Fruit fly (Drosophila melanogaster) whole organism, wandering third instar larva: ENCODE results near the gene Gbeta5.

Experiments used
- Abd-B ChIP-seq: fragments of >200 bp; optimal IDR thresholded peaks from 2 replicates; lab custom pipeline; 2017; ENCODE audit warnings: missing biosample characterization, missing genetic modification characterization
- CG32264 ChIP-seq: fragments of 200-800 bp; sonication (Bioruptor generic); optimal IDR thresholded peaks from 2 replicates; lab custom pipeline; 2016; ENCODE audit warnings: missing biosample characterization, missing genetic modification characterization
- CG9705 ChIP-seq: fragments of 200-800 bp; sonication (Bioruptor generic); optimal IDR thresholded peaks from 2 replicates; lab custom pipeline; 2018; ENCODE audit warnings: missing biosample characterization, mild to moderate bottlenecking, missing genetic modification characterization
- CrebA ChIP-seq: fragments of 200-800 bp; sonication (Bioruptor generic); optimal IDR thresholded peaks from 2 replicates; lab custom pipeline; 2016; ENCODE audit warnings: missing biosample characterization, mild to moderate bottlenecking, missing genetic modification characterization, borderline replicate concordance
- Dfd ChIP-seq: fragments of >200 bp; optimal IDR thresholded peaks from 2 replicates; lab custom pipeline; 2017; ENCODE audit warnings: missing biosample characterization, missing genetic modification characterization
- GATAd ChIP-seq: sonication (Bioruptor generic); optimal IDR thresholded peaks from 2 replicates; lab custom pipeline; 2016; ENCODE audit warnings: missing biosample characterization, missing genetic modification characterization
- Hnf4 ChIP-seq: fragments of 200-800 bp; sonication (Bioruptor generic); optimal IDR thresholded peaks from 2 replicates; lab custom pipeline; 2016; ENCODE audit warnings: missing biosample characterization, mild to moderate bottlenecking, missing genetic modification characterization
- Hr78 ChIP-seq: fragments of >200 bp; optimal IDR thresholded peaks from 2 replicates; lab custom pipeline; 2017; ENCODE audit warnings: missing biosample characterization, missing genetic modification characterization
- Jra ChIP-seq: sonication (Bioruptor generic); optimal IDR thresholded peaks from 2 replicates; lab custom pipeline; 2016; ENCODE audit warnings: missing biosample characterization, missing genetic modification characterization
- Mio ChIP-seq: sonication (Bioruptor generic); optimal IDR thresholded peaks from 2 replicates; lab custom pipeline; 2016; ENCODE audit warnings: missing biosample characterization, missing genetic modification characterization
- Myc ChIP-seq: fragments of >200 bp; optimal IDR thresholded peaks from 2 replicates; lab custom pipeline; 2017
- OdsH ChIP-seq: fragments of 200-800 bp; sonication (Bioruptor generic); optimal IDR thresholded peaks from 2 replicates; lab custom pipeline; 2016; ENCODE audit warnings: missing biosample characterization, mild to moderate bottlenecking, missing genetic modification characterization
- Rel ChIP-seq, 2 experiments: fragments of 200-800 bp; sonication (Bioruptor generic) in 1 of 2; optimal IDR thresholded peaks; 2 replicates in 1 of 2; 3 replicates in 1 of 2; lab custom pipeline; 2016 to 2019; ENCODE audit warnings: mild to moderate bottlenecking in 2 of 2, missing biosample characterization in 2 of 2, missing genetic modification characterization in 2 of 2, moderate library complexity in 1 of 2
- Vsx2 ChIP-seq: fragments of 200-300, 225-300 bp; sonication (Bioruptor generic); optimal IDR thresholded peaks from 2 replicates; lab custom pipeline; 2018; ENCODE audit warnings: missing biosample characterization, missing genetic modification characterization; ENCODE audit not compliant: partially characterized antibody
- br ChIP-seq: fragments of 200-800 bp; sonication (Bioruptor generic); optimal IDR thresholded peaks from 2 replicates; lab custom pipeline; 2016; ENCODE audit warnings: missing biosample characterization, missing genetic modification characterization
- brk ChIP-seq: fragments of 200-800 bp; sonication (Bioruptor generic); optimal IDR thresholded peaks from 2 replicates; lab custom pipeline; 2016; ENCODE audit warnings: missing biosample characterization, mild to moderate bottlenecking, missing genetic modification characterization
- dl ChIP-seq, 2 experiments: fragments of 175-275, 200-275 bp in 1 of 2; fragments of 200-275 bp in 1 of 2; sonication (Bioruptor generic); optimal IDR thresholded peaks; lab custom pipeline; 2018; ENCODE audit warnings: mild to moderate bottlenecking in 2 of 2, missing biosample characterization in 2 of 2, missing genetic modification characterization in 2 of 2, moderate library complexity in 2 of 2; ENCODE audit not compliant: partially characterized antibody in 2 of 2, insufficient read depth in 1 of 2
- dsf ChIP-seq: sonication (Bioruptor generic); optimal IDR thresholded peaks from 2 replicates; lab custom pipeline; 2016; ENCODE audit warnings: missing biosample characterization, missing genetic modification characterization, borderline replicate concordance
- ey ChIP-seq: fragments of 200-800 bp; sonication (Bioruptor generic); optimal IDR thresholded peaks from 2 replicates; lab custom pipeline; 2016; ENCODE audit warnings: missing biosample characterization, missing genetic modification characterization
- foxo ChIP-seq, 2 experiments: fragments of 200-800 bp; sonication (Bioruptor generic); optimal IDR thresholded peaks; 2 replicates in 1 of 2; 3 replicates in 1 of 2; lab custom pipeline; 2016 to 2017; ENCODE audit warnings: missing biosample characterization in 2 of 2, missing genetic modification characterization in 2 of 2
- fru ChIP-seq: fragments of 200-800 bp; sonication (Bioruptor generic); optimal IDR thresholded peaks from 3 replicates; lab custom pipeline; 2016; ENCODE audit warnings: missing biosample characterization, mild to moderate bottlenecking, missing genetic modification characterization
- h ChIP-seq: fragments of 200-800 bp; sonication (Bioruptor generic); optimal IDR thresholded peaks from 3 replicates; lab custom pipeline; 2016; ENCODE audit warnings: missing biosample characterization, mild to moderate bottlenecking, missing genetic modification characterization
- lola ChIP-seq: fragments of >200 bp; optimal IDR thresholded peaks from 2 replicates; lab custom pipeline; 2017; ENCODE audit warnings: missing biosample characterization, missing genetic modification characterization
- pan ChIP-seq: fragments of >200 bp; optimal IDR thresholded peaks from 2 replicates; lab custom pipeline; 2017
- psq ChIP-seq: fragments of 200-800 bp; sonication (Bioruptor generic); optimal IDR thresholded peaks from 3 replicates; lab custom pipeline; 2017; ENCODE audit warnings: missing biosample characterization, mild to moderate bottlenecking, missing genetic modification characterization, moderate library complexity
- rgr ChIP-seq: fragments of 200-800 bp; sonication (Bioruptor generic); optimal IDR thresholded peaks from 3 replicates; lab custom pipeline; 2016; ENCODE audit warnings: missing biosample characterization, mild to moderate bottlenecking, missing genetic modification characterization
- tai ChIP-seq: sonication (Bioruptor generic); optimal IDR thresholded peaks from 2 replicates; lab custom pipeline; 2016; ENCODE audit warnings: missing biosample characterization, missing genetic modification characterization

Gbeta5 gene

DNA sequence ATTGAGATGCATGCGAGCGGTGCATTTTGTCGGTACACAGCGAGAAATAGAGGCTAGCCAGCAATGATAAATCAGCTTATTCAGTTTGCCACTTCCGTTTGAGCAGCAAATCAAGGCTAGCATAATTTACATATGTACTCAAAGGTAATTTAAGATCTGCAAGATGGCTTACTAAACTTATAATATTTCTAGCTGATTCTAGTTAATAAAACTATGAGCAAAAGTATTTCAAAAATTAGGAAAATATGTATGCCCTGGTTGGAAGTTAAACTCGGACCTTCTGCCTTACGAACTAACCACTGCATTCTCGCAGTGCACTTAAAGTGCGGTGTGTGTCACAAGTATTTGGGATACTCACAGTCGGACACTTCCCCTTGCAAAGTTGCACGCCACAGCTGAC lies 29.2 kb downstream of the Gbeta5 start:
- no peak for TF ChIP-seq CG9705 (GFP tag; lab: Kevin White, UChicago)
- no peak for TF ChIP-seq tai (GFP tag; lab: Kevin White, UChicago)

DNA sequence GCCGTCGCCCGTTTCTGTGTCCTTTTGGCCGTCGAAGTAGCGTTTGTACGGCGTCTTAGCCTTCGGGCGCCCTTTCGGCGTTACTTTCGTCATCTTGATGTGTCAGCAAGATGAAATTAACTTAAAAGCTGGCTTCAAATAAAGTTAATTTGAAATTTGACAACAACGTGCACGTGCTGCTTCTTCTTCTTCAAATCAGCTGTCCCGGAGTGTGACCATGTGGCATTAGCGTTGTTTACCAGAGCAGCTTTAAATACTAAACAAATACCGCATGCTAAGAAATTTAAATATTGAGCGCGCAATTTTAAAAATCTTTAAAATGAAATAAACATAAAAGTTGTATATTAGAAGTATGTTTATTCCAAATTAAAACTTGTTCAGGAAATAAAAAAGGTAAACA lies 31.1 kb downstream of the Gbeta5 start, which contains the start of gene CG2260:
CG2260 (minus strand) TSS at position 209 of the 400 bp plus-strand sequence.
- no peak for TF ChIP-seq br (GFP tag; lab: Kevin White, UChicago)
- no peak for TF ChIP-seq CG32264 (GFP tag; lab: Kevin White, UChicago)
- TF ChIP-seq Jra (GFP tag; lab: Kevin White, UChicago): no peak
- TF ChIP-seq Vsx2 (GFP tag; lab: Kevin White, UChicago): no peak
- no peak for TF ChIP-seq h (GFP tag; lab: Kevin White, UChicago)
- no peak for TF ChIP-seq Abd-B (GFP tag; lab: Kevin White, UChicago)
- TF ChIP-seq Myc (lab: Kevin White, UChicago): no peak
- no peak for TF ChIP-seq Dfd (GFP tag; lab: Kevin White, UChicago)
- TF ChIP-seq foxo (GFP tag; optimal IDR thresholded peaks at IDR 0.05; lab: Kevin White, UChicago): no peak
- no peak for TF ChIP-seq dl (GFP tag; optimal IDR thresholded peaks at IDR 0.05; lab: Kevin White, UChicago; ENCODE audit: insufficient read depth in 1 of 2, partially characterized antibody in 2 of 2)
- no peak for TF ChIP-seq Mio
- TF ChIP-seq GATAd (GFP tag; lab: Kevin White, UChicago): no peak
- no peak for TF ChIP-seq Hr78 (GFP tag; lab: Kevin White, UChicago)
- TF ChIP-seq Hnf4 (GFP tag; lab: Kevin White, UChicago): no peak
- no peak for TF ChIP-seq CrebA (GFP tag; lab: Kevin White, UChicago)
- no peak for TF ChIP-seq psq (GFP tag; lab: Kevin White, UChicago)
- TF ChIP-seq brk (GFP tag; lab: Kevin White, UChicago): no peak
- no peak for TF ChIP-seq dsf (GFP tag; lab: Kevin White, UChicago)
- TF ChIP-seq rgr (GFP tag; lab: Kevin White, UChicago): no peak
- no peak for TF ChIP-seq tai (GFP tag; lab: Kevin White, UChicago)

DNA sequence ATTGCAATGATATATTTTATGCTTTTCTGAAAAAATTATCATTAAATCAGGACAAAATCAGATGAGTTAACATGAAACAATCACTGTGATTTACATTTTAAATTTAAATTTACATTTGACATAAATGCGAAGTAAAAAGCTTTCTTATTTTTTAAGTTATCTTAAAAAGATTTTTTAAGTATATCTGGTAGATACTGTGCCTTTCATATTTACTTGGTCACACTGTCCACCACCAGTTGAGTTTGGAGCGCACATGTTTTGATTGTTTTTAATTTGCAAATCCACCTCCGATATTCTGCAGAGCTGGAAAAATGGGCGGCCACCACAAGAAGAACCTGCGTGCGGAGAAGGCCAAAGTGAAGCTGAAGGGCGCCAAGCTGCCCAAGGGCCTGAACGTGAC lies 35.3 kb downstream of the Gbeta5 start, which contains the start of gene CG1575:
CG1575 (plus strand) TSS at position 200 of the 400 bp plus-strand sequence.
- no peak for TF ChIP-seq GATAd (GFP tag; lab: Kevin White, UChicago)
- TF ChIP-seq pan (lab: Kevin White, UChicago): no peak
- no peak for TF ChIP-seq OdsH (GFP tag; lab: Kevin White, UChicago)
- no peak for TF ChIP-seq CG32264 (GFP tag; lab: Kevin White, UChicago)
- no peak for TF ChIP-seq h (GFP tag; lab: Kevin White, UChicago)
- TF ChIP-seq brk (GFP tag; lab: Kevin White, UChicago): no peak
- TF ChIP-seq Vsx2 (GFP tag; lab: Kevin White, UChicago): no peak

DNA sequence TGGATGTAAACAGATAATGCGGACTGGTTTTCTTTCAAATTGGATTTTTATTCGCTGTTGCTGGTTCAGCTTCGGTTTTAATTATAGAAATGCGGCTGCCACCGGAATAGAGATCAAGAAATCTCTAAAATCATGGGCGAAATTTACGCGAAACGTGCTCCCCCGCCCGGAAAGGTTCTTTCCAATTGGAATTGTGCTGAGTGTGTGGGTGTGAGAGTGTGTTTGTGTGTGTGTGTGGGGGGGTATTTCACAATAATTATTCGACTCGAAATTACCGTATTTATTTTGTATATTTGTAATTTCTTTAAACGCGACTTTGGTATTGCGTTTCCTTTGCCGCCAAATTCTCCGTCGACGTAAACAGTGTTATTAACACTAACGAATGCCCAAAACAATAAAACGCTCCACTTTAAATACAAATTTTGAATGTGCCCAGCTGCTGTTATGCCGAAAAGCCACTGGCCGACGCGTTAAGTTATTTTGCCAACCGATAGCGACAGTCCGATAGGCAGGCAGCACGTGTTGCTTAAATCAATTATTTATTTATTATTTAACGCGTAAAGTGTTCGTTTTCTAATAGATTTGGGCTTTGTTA lies 36.3 kb downstream of the Gbeta5 start, which contains the start of gene Gclc:
Gclc (minus strand) TSS at position 431 of the 595 bp plus-strand sequence.
- no peak for TF ChIP-seq lola
- no peak for TF ChIP-seq Rel (GFP tag; optimal IDR thresholded peaks at IDR 0.05; lab: Kevin White, UChicago)
- TF ChIP-seq Rel (tag; optimal IDR thresholded peaks at IDR 0.05; lab: Kevin White, UChicago): peak; percentile 83
- TF ChIP-seq ey (GFP tag; lab: Kevin White, UChicago): peak; percentile 3
- peak; percentile 48 for TF ChIP-seq Myc (lab: Kevin White, UChicago)
- no peak for TF ChIP-seq dsf (GFP tag; lab: Kevin White, UChicago)
- TF ChIP-seq fru (GFP tag; lab: Kevin White, UChicago): no peak
- TF ChIP-seq Abd-B (GFP tag; lab: Kevin White, UChicago): no peak
- TF ChIP-seq CrebA (GFP tag; lab: Kevin White, UChicago): no peak
- peak; percentile 11 for TF ChIP-seq rgr (GFP tag; lab: Kevin White, UChicago)

DNA sequence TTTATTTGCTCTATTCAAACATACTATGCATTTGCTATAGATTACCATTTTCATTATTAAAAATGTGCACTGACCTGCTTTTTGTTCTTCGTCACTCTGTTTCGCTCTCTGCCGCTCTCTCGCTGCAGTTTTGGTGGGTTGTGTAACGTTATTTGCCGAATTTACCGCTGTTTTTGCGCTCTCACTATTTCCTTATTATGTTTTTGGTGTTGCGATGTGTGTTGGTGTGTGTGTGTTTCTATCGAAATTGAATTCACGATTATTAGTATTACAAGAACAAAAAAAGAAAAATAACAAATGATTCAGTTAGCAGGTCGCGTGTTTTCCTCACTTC lies 36.8 kb downstream of the Gbeta5 start:
- no peak for TF ChIP-seq foxo (GFP tag; optimal IDR thresholded peaks at IDR 0.05; lab: Kevin White, UChicago)
- TF ChIP-seq rgr (GFP tag; lab: Kevin White, UChicago): no peak
- TF ChIP-seq CrebA (GFP tag; lab: Kevin White, UChicago): no peak
- no peak for TF ChIP-seq Dfd (GFP tag; lab: Kevin White, UChicago)
- TF ChIP-seq, all 38 proteins: peak for 0
